Worm (Caenorhabditis elegans): Measurements from ENCODE around the gene end-1.

DNA sequence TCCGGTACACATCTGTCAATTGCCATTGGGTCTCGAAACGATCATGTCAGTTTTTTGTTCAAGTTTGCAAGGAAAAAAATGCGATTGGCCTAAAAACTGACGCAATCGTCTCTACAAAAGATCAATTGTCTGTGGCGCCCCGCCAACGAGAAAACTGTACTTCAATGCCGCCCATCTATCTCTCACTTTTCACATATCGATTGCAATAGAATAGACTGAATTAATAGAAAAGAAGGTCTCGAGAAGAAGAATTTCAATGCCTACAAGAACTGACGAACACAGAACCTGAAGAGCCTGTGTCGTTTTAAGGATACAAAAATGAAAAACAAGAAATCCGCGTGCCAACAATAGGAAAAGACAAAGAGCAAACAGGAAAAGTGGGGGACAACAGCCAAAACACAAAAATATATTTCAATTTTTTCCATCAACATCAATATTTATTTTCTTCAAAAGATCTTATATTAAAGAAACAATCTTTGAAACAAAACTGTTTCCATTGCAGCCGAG, 23.5 kb downstream of the end-1 start:
- TF ChIP-seq him-1 (tag; optimal IDR thresholded peaks at IDR 0.05): no peak
- no peak for TF ChIP-seq dao-5 (tag; optimal IDR thresholded peaks at IDR 0.05)
- TF ChIP-seq W03F9.2 (tag; optimal IDR thresholded peaks at IDR 0.05): no peak
